Worm (Caenorhabditis elegans) whole organism, L4 larva: ENCODE results near the gene act-2.

ENCODE experiments used
- daf-16 ChIP-seq, 3 experiments: sonication (generic microtip); optimal IDR thresholded peaks; 2 replicates each; lab custom pipeline; 2016 to 2017; ENCODE audit warnings: missing genetic modification characterization in 3 of 3, missing genetic modification reagents in 3 of 3, mild to moderate bottlenecking in 2 of 3, missing compliant biosample characterization in 2 of 3, missing biosample characterization in 1 of 3, moderate library complexity in 1 of 3
- egl-27 ChIP-seq: sonication (generic microtip); optimal IDR thresholded peaks from 3 replicates; lab custom pipeline; 2017; ENCODE audit warnings: missing biosample characterization, missing genetic modification reagents, missing genetic modification characterization
- fkh-10 ChIP-seq: fragments of 150-350 bp; optimal IDR thresholded peaks from 2 replicates; lab custom pipeline; 2014; ENCODE audit warnings: missing biosample characterization, missing genetic modification reagents, missing genetic modification characterization
- nhr-11 ChIP-seq: fragments of 150-350 bp; optimal IDR thresholded peaks from 2 replicates; lab custom pipeline; 2014; ENCODE audit warnings: missing biosample characterization, missing genetic modification characterization
- nhr-237 ChIP-seq: sonication (generic microtip); optimal IDR thresholded peaks from 2 replicates; lab custom pipeline; 2017; ENCODE audit warnings: missing biosample characterization, missing genetic modification characterization
- nhr-76 ChIP-seq: fragments of 150-350 bp; optimal IDR thresholded peaks from 2 replicates; lab custom pipeline; 2014; ENCODE audit warnings: missing biosample characterization, missing genetic modification characterization
- pqm-1 ChIP-seq: sonication (generic microtip); optimal IDR thresholded peaks from 2 replicates; lab custom pipeline; 2017; ENCODE audit warnings: missing biosample characterization, missing genetic modification characterization
- zfp-3 ChIP-seq: fragments of 200-800 bp; sonication (Bioruptor generic); conservative IDR thresholded peaks from 2 replicates; pipeline ENCODE4 v1.3.6; 2022; ENCODE audit warnings: missing genetic modification reagents, missing genetic modification characterization, missing compliant biosample characterization

DNA sequence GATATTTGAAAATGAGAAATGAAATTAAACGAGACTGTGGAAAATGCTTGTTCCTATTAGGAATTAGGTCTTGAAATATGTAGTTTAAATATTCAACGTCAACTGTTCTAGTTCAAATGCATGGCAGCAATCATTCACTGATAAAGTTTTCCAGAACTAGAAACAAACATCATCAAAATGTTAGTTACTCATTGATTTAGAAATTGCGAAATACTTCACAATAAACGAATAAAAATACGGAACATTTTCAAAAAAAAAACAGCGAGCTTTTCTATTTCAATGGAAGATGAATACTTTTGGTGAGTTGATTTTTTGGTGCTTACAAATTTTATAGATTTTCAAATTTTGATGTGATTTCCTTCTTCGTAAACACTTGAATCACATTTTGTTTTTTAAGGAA, 35.4 kb downstream of the act-2 start, which contains the start of gene C45B11.2:
- no peak for TF ChIP-seq daf-16 (GFP tag; optimal IDR thresholded peaks at IDR 0.05; lab: Kevin White, UChicago)
- TF ChIP-seq daf-16 (tag; optimal IDR thresholded peaks at IDR 0.05; lab: Kevin White, UChicago): peak; percentile 1
- TF ChIP-seq nhr-237: no peak
- no peak for TF ChIP-seq pqm-1 (tag; lab: Kevin White, UChicago)
- no peak for TF ChIP-seq fkh-10
- no peak for TF ChIP-seq nhr-11 (tag; lab: Kevin White, UChicago)
- no peak for TF ChIP-seq zfp-3 (GFP tag; lab: Robert Waterston, UW)
- TF ChIP-seq egl-27: no peak
- no peak for TF ChIP-seq nhr-76 (tag; lab: Kevin White, UChicago)
